Fruit fly (Drosophila melanogaster) whole organism, wandering third instar larva: Measurements from ENCODE around the gene CG31279.

Experiments used
- Abd-B ChIP-seq: fragments of >200 bp; optimal IDR thresholded peaks from 2 replicates; lab custom pipeline; 2017; ENCODE audit warnings: missing biosample characterization, missing genetic modification characterization
- CG32264 ChIP-seq: fragments of 200-800 bp; sonication (Bioruptor generic); optimal IDR thresholded peaks from 2 replicates; lab custom pipeline; 2016; ENCODE audit warnings: missing biosample characterization, missing genetic modification characterization
- CG9705 ChIP-seq: fragments of 200-800 bp; sonication (Bioruptor generic); optimal IDR thresholded peaks from 2 replicates; lab custom pipeline; 2018; ENCODE audit warnings: missing biosample characterization, mild to moderate bottlenecking, missing genetic modification characterization
- CrebA ChIP-seq: fragments of 200-800 bp; sonication (Bioruptor generic); optimal IDR thresholded peaks from 2 replicates; lab custom pipeline; 2016; ENCODE audit warnings: missing biosample characterization, mild to moderate bottlenecking, missing genetic modification characterization, borderline replicate concordance
- Dfd ChIP-seq: fragments of >200 bp; optimal IDR thresholded peaks from 2 replicates; lab custom pipeline; 2017; ENCODE audit warnings: missing biosample characterization, missing genetic modification characterization
- Dif ChIP-seq: fragments of 200-275, 200-300 bp; sonication (Bioruptor generic); optimal IDR thresholded peaks from 2 replicates; lab custom pipeline; 2018; ENCODE audit warnings: missing biosample characterization, missing genetic modification characterization; ENCODE audit not compliant: partially characterized antibody
- GATAd ChIP-seq: sonication (Bioruptor generic); optimal IDR thresholded peaks from 2 replicates; lab custom pipeline; 2016; ENCODE audit warnings: missing biosample characterization, missing genetic modification characterization
- HLH106 ChIP-seq: fragments of 200-800 bp; optimal IDR thresholded peaks from 3 replicates; lab custom pipeline; 2019; ENCODE audit warnings: missing biosample characterization, mild to moderate bottlenecking, missing genetic modification characterization, moderate library complexity
- Hnf4 ChIP-seq: fragments of 200-800 bp; sonication (Bioruptor generic); optimal IDR thresholded peaks from 2 replicates; lab custom pipeline; 2016; ENCODE audit warnings: missing biosample characterization, mild to moderate bottlenecking, missing genetic modification characterization
- Hr78 ChIP-seq: fragments of >200 bp; optimal IDR thresholded peaks from 2 replicates; lab custom pipeline; 2017; ENCODE audit warnings: missing biosample characterization, missing genetic modification characterization
- Hr83 ChIP-seq: fragments of 200-300 bp; sonication (Bioruptor generic); optimal IDR thresholded peaks from 2 replicates; lab custom pipeline; 2016; ENCODE audit warnings: missing biosample characterization, mild to moderate bottlenecking, missing genetic modification characterization, moderate library complexity; ENCODE audit not compliant: poor library complexity, severe bottlenecking
- Jra ChIP-seq: sonication (Bioruptor generic); optimal IDR thresholded peaks from 2 replicates; lab custom pipeline; 2016; ENCODE audit warnings: missing biosample characterization, missing genetic modification characterization
- Mio ChIP-seq: sonication (Bioruptor generic); optimal IDR thresholded peaks from 2 replicates; lab custom pipeline; 2016; ENCODE audit warnings: missing biosample characterization, missing genetic modification characterization
- Myc ChIP-seq: fragments of >200 bp; optimal IDR thresholded peaks from 2 replicates; lab custom pipeline; 2017
- OdsH ChIP-seq: fragments of 200-800 bp; sonication (Bioruptor generic); optimal IDR thresholded peaks from 2 replicates; lab custom pipeline; 2016; ENCODE audit warnings: missing biosample characterization, mild to moderate bottlenecking, missing genetic modification characterization
- Rel ChIP-seq, 2 experiments: fragments of 200-800 bp; sonication (Bioruptor generic) in 1 of 2; optimal IDR thresholded peaks; 2 replicates in 1 of 2; 3 replicates in 1 of 2; lab custom pipeline; 2016 to 2019; ENCODE audit warnings: mild to moderate bottlenecking in 2 of 2, missing biosample characterization in 2 of 2, missing genetic modification characterization in 2 of 2, moderate library complexity in 1 of 2
- Sp1 ChIP-seq: fragments of 200-800 bp; sonication (Bioruptor generic); optimal IDR thresholded peaks from 3 replicates; lab custom pipeline; 2019; ENCODE audit warnings: missing biosample characterization, mild to moderate bottlenecking, missing genetic modification characterization, moderate library complexity
- Vsx2 ChIP-seq: fragments of 200-300, 225-300 bp; sonication (Bioruptor generic); optimal IDR thresholded peaks from 2 replicates; lab custom pipeline; 2018; ENCODE audit warnings: missing biosample characterization, missing genetic modification characterization; ENCODE audit not compliant: partially characterized antibody
- br ChIP-seq: fragments of 200-800 bp; sonication (Bioruptor generic); optimal IDR thresholded peaks from 2 replicates; lab custom pipeline; 2016; ENCODE audit warnings: missing biosample characterization, missing genetic modification characterization
- dmrt93B ChIP-seq: fragments of 200-800 bp; sonication (Bioruptor generic); optimal IDR thresholded peaks from 2 replicates; lab custom pipeline; 2018; ENCODE audit warnings: missing biosample characterization, mild to moderate bottlenecking, missing genetic modification characterization
- dsf ChIP-seq: sonication (Bioruptor generic); optimal IDR thresholded peaks from 2 replicates; lab custom pipeline; 2016; ENCODE audit warnings: missing biosample characterization, missing genetic modification characterization, borderline replicate concordance
- ey ChIP-seq: fragments of 200-800 bp; sonication (Bioruptor generic); optimal IDR thresholded peaks from 2 replicates; lab custom pipeline; 2016; ENCODE audit warnings: missing biosample characterization, missing genetic modification characterization
- foxo ChIP-seq, 2 experiments: fragments of 200-800 bp; sonication (Bioruptor generic); optimal IDR thresholded peaks; 2 replicates in 1 of 2; 3 replicates in 1 of 2; lab custom pipeline; 2016 to 2017; ENCODE audit warnings: missing biosample characterization in 2 of 2, missing genetic modification characterization in 2 of 2
- fru ChIP-seq: fragments of 200-800 bp; sonication (Bioruptor generic); optimal IDR thresholded peaks from 3 replicates; lab custom pipeline; 2016; ENCODE audit warnings: missing biosample characterization, mild to moderate bottlenecking, missing genetic modification characterization
- h ChIP-seq: fragments of 200-800 bp; sonication (Bioruptor generic); optimal IDR thresholded peaks from 3 replicates; lab custom pipeline; 2016; ENCODE audit warnings: missing biosample characterization, mild to moderate bottlenecking, missing genetic modification characterization
- jim ChIP-seq: fragments of 175-275, 200-325 bp; sonication (Bioruptor generic); optimal IDR thresholded peaks from 2 replicates; lab custom pipeline; 2016; ENCODE audit warnings: missing biosample characterization, mild to moderate bottlenecking, missing genetic modification characterization
- lola ChIP-seq: fragments of >200 bp; optimal IDR thresholded peaks from 2 replicates; lab custom pipeline; 2017; ENCODE audit warnings: missing biosample characterization, missing genetic modification characterization
- pan ChIP-seq: fragments of >200 bp; optimal IDR thresholded peaks from 2 replicates; lab custom pipeline; 2017
- psq ChIP-seq: fragments of 200-800 bp; sonication (Bioruptor generic); optimal IDR thresholded peaks from 3 replicates; lab custom pipeline; 2017; ENCODE audit warnings: missing biosample characterization, mild to moderate bottlenecking, missing genetic modification characterization, moderate library complexity
- rgr ChIP-seq: fragments of 200-800 bp; sonication (Bioruptor generic); optimal IDR thresholded peaks from 3 replicates; lab custom pipeline; 2016; ENCODE audit warnings: missing biosample characterization, mild to moderate bottlenecking, missing genetic modification characterization
- sage ChIP-seq: fragments of 200-800 bp; sonication (Bioruptor generic); optimal IDR thresholded peaks from 2 replicates; lab custom pipeline; 2016; ENCODE audit warnings: missing biosample characterization, mild to moderate bottlenecking, missing genetic modification characterization
- sv ChIP-seq: fragments of 200-800 bp; sonication (Bioruptor generic); optimal IDR thresholded peaks from 3 replicates; lab custom pipeline; 2016; ENCODE audit warnings: missing biosample characterization, missing genetic modification characterization
- tai ChIP-seq: sonication (Bioruptor generic); optimal IDR thresholded peaks from 2 replicates; lab custom pipeline; 2016; ENCODE audit warnings: missing biosample characterization, missing genetic modification characterization
- usp ChIP-seq: fragments of >200 bp; optimal IDR thresholded peaks from 2 replicates; lab custom pipeline; 2017; ENCODE audit warnings: missing biosample characterization, missing genetic modification characterization
- woc ChIP-seq: sonication (Bioruptor generic); optimal IDR thresholded peaks from 2 replicates; lab custom pipeline; 2016; ENCODE audit warnings: missing biosample characterization, mild to moderate bottlenecking, missing genetic modification characterization

CG31279 gene

dm6 chr3R:16456607-16457006 lies 26.1 kb downstream of the CG31279 start:
- TF ChIP-seq Myc (lab: Kevin White, UChicago) (no peak), Rel (GFP tag; optimal IDR thresholded peaks at IDR 0.05; lab: Kevin White, UChicago) (no peak), Rel (tag; optimal IDR thresholded peaks at IDR 0.05; lab: Kevin White, UChicago) (no peak), Sp1 (GFP tag; lab: Kevin White, UChicago) (no peak), pan (no peak), CG32264 (GFP tag; lab: Kevin White, UChicago) (no peak)

- TF ChIP-seq dmrt93B (GFP tag; lab: Kevin White, UChicago): no peak
- no peak for TF ChIP-seq br
- TF ChIP-seq usp: no peak
- no peak for TF ChIP-seq lola (GFP tag; lab: Kevin White, UChicago)
- TF ChIP-seq CrebA: no peak
- TF ChIP-seq CG32264 (GFP tag; lab: Kevin White, UChicago): no peak
- TF ChIP-seq pan: no peak
- TF ChIP-seq Vsx2 (GFP tag; lab: Kevin White, UChicago): no peak
- no peak for TF ChIP-seq Rel (GFP tag; optimal IDR thresholded peaks at IDR 0.05; lab: Kevin White, UChicago)
- no peak for TF ChIP-seq Rel (tag; optimal IDR thresholded peaks at IDR 0.05; lab: Kevin White, UChicago)
- no peak for TF ChIP-seq fru (GFP tag; lab: Kevin White, UChicago)
- no peak for TF ChIP-seq tai (GFP tag; lab: Kevin White, UChicago)
- TF ChIP-seq dsf: no peak
- TF ChIP-seq Jra (GFP tag; lab: Kevin White, UChicago): no peak
- TF ChIP-seq rgr: no peak
- TF ChIP-seq, all 38 proteins: peak for 0
Measured at dm6 chr3R:16468556-16468955, 38.1 kb downstream of the CG31279 start.

dm6 chr3R:16469501-16470263 lies 39.2 kb downstream of the CG31279 start, which contains the start of the genes CG42232 and CSN5:
TSS of gene CG42232 (minus strand) at chr3R:16469663.
TSS of gene CSN5 (plus strand) at chr3R:16470099.
- TF ChIP-seq CG9705 (peak; percentile 44), psq (GFP tag; lab: Kevin White, UChicago) (peak; percentile 52), dsf (peak; percentile 23), tai (GFP tag; lab: Kevin White, UChicago) (no peak), foxo (GFP tag; optimal IDR thresholded peaks at IDR 0.05; lab: Kevin White, UChicago) (no peak), Hnf4 (GFP tag; lab: Kevin White, UChicago) (no peak), Dif (GFP tag; lab: Kevin White, UChicago) (no peak), CG32264 (GFP tag; lab: Kevin White, UChicago) (no peak), ey (GFP tag; lab: Kevin White, UChicago) (no peak), Hr78 (GFP tag; lab: Kevin White, UChicago) (no peak), Hr83 (GFP tag; lab: Kevin White, UChicago) (peak; percentile 58), lola (GFP tag; lab: Kevin White, UChicago) (no peak), Mio (no peak)

- no peak for TF ChIP-seq foxo (GFP tag; optimal IDR thresholded peaks at IDR 0.05; lab: Kevin White, UChicago)
- no peak for TF ChIP-seq sage
- TF ChIP-seq fru (GFP tag; lab: Kevin White, UChicago): no peak
- no peak for TF ChIP-seq CG32264 (GFP tag; lab: Kevin White, UChicago)
- no peak for TF ChIP-seq woc (GFP tag; lab: Kevin White, UChicago)
- TF ChIP-seq dmrt93B (GFP tag; lab: Kevin White, UChicago): no peak
- TF ChIP-seq jim (GFP tag; lab: Kevin White, UChicago): no peak
- TF ChIP-seq Hnf4 (GFP tag; lab: Kevin White, UChicago): no peak
- no peak for TF ChIP-seq Jra (GFP tag; lab: Kevin White, UChicago)
Measured at dm6 chr3R:16472301-16472700, 41.8 kb downstream of the CG31279 start, which contains the start of gene Gyc89Da. TSS of gene Gyc89Da (plus strand) at chr3R:16472601.

dm6 chr3R:16476472-16476871 lies 46.0 kb downstream of the CG31279 start:
- TF ChIP-seq h: no peak
- no peak for TF ChIP-seq Dfd (GFP tag; lab: Kevin White, UChicago)
- TF ChIP-seq Mio: no peak
- no peak for TF ChIP-seq fru (GFP tag; lab: Kevin White, UChicago)
- TF ChIP-seq sage: no peak
- TF ChIP-seq jim (GFP tag; lab: Kevin White, UChicago): no peak
- TF ChIP-seq HLH106 (tag; lab: Kevin White, UChicago): no peak
- no peak for TF ChIP-seq Jra (GFP tag; lab: Kevin White, UChicago)
- TF ChIP-seq CG9705: no peak
- no peak for TF ChIP-seq sv (GFP tag; lab: Kevin White, UChicago)
- no peak for TF ChIP-seq Abd-B (GFP tag; lab: Kevin White, UChicago)
- TF ChIP-seq GATAd (GFP tag; lab: Kevin White, UChicago): no peak
- no peak for TF ChIP-seq OdsH
- TF ChIP-seq pan: no peak
- no peak for TF ChIP-seq ey (GFP tag; lab: Kevin White, UChicago)
- TF ChIP-seq br: no peak
